Worm (Caenorhabditis elegans): Measurements from ENCODE around the gene mlc-5.

DNA sequence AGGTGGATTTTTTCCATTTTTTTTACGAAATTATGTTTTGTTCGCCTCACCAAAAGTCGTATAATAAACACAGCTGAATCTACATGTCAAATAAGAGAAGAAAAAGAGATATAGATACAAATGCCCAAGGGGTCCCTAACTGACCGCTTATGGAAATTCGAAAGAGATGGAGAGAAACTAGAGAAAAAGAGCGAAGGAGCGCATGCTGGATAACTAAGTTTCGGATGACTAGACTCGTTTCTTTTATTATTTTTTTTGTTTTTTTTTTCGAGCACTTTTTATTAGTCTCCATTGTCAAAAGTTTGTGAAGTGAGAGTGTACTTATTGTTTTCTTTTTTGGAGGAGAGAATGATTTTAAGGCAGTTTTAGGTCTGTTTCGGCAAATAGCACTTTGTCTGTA lies 14.6 kb downstream of the mlc-5 start:
- TF ChIP-seq ama-1 (optimal IDR thresholded peaks at IDR 0.05), result no peak
- TF ChIP-seq flt-1 (GFP tag; IDR thresholded peaks at IDR 0.05), result no peak
- no peak for TF ChIP-seq ceh-36 (tag; optimal IDR thresholded peaks at IDR 0.05)
- TF ChIP-seq sea-1 (GFP tag; conservative IDR thresholded peaks at IDR 0.05), result no peak
- TF ChIP-seq hmg-4 (GFP tag; optimal IDR thresholded peaks at IDR 0.05), result no peak
- TF ChIP-seq tbx-11 (GFP tag; IDR thresholded peaks at IDR 0.05), result no peak
- no peak for TF ChIP-seq tra-4 (tag; optimal IDR thresholded peaks at IDR 0.05)
- no peak for TF ChIP-seq pes-1 (GFP tag; IDR thresholded peaks at IDR 0.05)
- no peak for TF ChIP-seq aly-1 (tag; optimal IDR thresholded peaks at IDR 0.05)
- TF ChIP-seq hmbx-1 (tag; optimal IDR thresholded peaks at IDR 0.05), result no peak
- no peak for TF ChIP-seq ceh-13 (GFP tag; optimal IDR thresholded peaks at IDR 0.05)
- no peak for TF ChIP-seq hnd-1 (tag; optimal IDR thresholded peaks at IDR 0.05)

All from whole organism, early embryonic.